Worm (Caenorhabditis elegans): ENCODE results near the gene W04H10.6.
A peak's percentile ranks its signal among the peaks of the same experiment; 100 is the strongest.

W04H10.6 gene

DNA sequence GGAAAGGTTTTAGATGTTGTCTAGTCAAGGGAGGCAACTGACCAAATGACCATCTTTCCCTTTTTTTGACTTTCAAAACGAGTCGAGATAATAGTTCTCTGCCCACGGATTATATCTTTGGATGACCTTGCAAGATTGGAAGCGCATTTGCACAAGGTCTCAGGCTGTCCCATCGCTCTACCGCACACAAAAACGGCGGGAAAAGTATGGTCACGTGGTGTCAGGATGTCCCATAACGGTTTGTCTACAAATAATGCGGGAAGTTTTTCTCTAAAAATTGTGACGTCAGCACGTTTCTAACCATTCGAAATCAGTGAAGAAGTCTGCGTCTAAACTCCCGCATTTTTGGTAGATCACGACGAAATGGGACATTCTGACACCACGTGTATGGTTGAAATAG, at the start of gene W04H10.6:
TSS of gene W04H10.6 (minus strand) at position 101 of the 400 bp plus-strand sequence.
- no peak for TF ChIP-seq madf-10 (tag; optimal IDR thresholded peaks at IDR 0.05)
- no peak for TF ChIP-seq F22D6.2 (tag; optimal IDR thresholded peaks at IDR 0.05)
- TF ChIP-seq ceh-27 (GFP tag; optimal IDR thresholded peaks at IDR 0.05), result no peak
- TF ChIP-seq hlh-26 (GFP tag; conservative IDR thresholded peaks at IDR 0.05), result no peak
- no peak for TF ChIP-seq nfyb-1 (GFP tag; IDR thresholded peaks at IDR 0.05)
- TF ChIP-seq mcd-1 (GFP tag; IDR thresholded peaks at IDR 0.05), result no peak
- TF ChIP-seq zfh-2 (GFP tag; conservative IDR thresholded peaks at IDR 0.05), result no peak
- TF ChIP-seq ztf-6 (GFP tag; IDR thresholded peaks at IDR 0.05), result no peak
- no peak for TF ChIP-seq F57A8.1 (GFP tag; optimal IDR thresholded peaks at IDR 0.05)
- TF ChIP-seq madf-3 (GFP tag; IDR thresholded peaks at IDR 0.05), result no peak
- TF ChIP-seq sea-2 (GFP tag; IDR thresholded peaks at IDR 0.05), result no peak
- TF ChIP-seq F10E7.11 (tag; optimal IDR thresholded peaks at IDR 0.05), result no peak
- no peak for TF ChIP-seq F55B11.4 (tag; optimal IDR thresholded peaks at IDR 0.05; ENCODE audit: borderline replicate concordance, insufficient read depth)
- TF ChIP-seq unc-130 (GFP tag; optimal IDR thresholded peaks at IDR 0.05), result no peak
- no peak for TF ChIP-seq lin-40 (tag; optimal IDR thresholded peaks at IDR 0.05)

DNA sequence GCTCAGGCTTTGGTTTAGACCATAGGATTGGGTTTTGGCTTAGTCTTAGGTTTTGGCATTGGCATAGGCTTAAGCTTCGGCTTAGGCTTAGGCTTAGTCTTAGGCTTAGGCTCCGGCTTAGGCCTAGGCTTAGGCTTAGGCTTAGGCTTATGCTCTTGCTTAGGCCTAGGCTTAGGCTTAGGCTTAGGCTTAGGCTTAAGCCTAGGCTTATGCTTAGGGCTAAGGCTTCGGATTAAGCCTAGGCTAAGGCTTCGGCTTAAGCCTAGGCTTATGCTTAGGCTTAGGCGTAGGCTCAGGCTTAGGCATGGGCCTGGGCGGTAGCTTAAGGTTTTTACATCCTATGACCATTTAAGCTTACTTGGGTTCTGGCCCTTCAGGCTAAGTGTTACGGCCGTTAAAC, 43.1 kb upstream of the W04H10.6 start:
- no peak for TF ChIP-seq snpc-1.3 (tag; optimal IDR thresholded peaks at IDR 0.05; ENCODE audit: insufficient read depth)

DNA sequence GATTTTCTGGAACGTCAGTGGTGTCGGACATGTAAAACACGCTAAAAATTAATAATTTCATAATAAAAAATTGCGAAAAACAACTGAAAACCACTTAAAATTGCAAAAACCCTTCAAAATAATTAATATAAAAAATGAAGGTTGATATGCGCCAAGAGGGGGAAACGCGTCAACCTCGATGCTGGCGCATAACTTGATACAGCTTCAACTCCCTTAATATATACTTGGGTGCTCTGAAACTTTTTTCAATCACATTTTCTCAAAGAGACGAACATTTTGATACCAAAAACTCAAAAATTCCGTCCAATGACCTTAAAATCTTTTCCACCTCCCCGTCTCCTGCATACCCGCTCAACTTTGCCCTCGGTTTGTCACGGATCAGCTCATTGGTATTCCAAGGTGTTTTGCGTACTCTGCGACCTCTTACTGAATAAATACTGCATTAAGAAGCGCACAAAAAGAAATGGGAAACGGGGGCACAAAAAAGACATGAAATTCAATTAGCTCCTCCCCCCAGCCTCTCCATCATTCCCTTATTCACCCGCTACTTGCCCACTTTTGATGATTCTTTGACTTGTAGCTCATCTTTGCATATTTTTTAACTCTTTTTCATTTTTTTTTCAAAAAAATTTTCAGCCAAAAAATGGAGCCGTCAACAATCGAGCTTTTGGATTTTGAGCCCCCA, 42.2 kb upstream of the W04H10.6 start, which contains the start of the genes K07E8.7 and frpr-14:
TSS of gene K07E8.7 (minus strand) at position 47 of the 685 bp plus-strand sequence.
TSS of gene frpr-14 (plus strand) at position 635 of the 685 bp plus-strand sequence.
- TF ChIP-seq repo-1 (tag; optimal IDR thresholded peaks at IDR 0.05), result no peak
- no peak for TF ChIP-seq hlh-26 (GFP tag; conservative IDR thresholded peaks at IDR 0.05)
- peak; percentile 92 for TF ChIP-seq ztf-18 (tag; optimal IDR thresholded peaks at IDR 0.05)
- peak; percentile 33 for TF ChIP-seq F23B12.7 (tag; optimal IDR thresholded peaks at IDR 0.05; ENCODE audit: insufficient read depth)
- no peak for TF ChIP-seq ztf-25 (GFP tag; IDR thresholded peaks at IDR 0.05)
- peak; percentile 54; the same call in 1 of the 2 replicates for TF ChIP-seq mcd-1 (GFP tag; IDR thresholded peaks at IDR 0.05)
- TF ChIP-seq die-1 (tag; optimal IDR thresholded peaks at IDR 0.05), result no peak
- peak; percentile 4 for TF ChIP-seq lsl-1 (GFP tag; optimal IDR thresholded peaks at IDR 0.05)
- 0 out of 2 replicates have a peak, but pooled peaks have one; percentile 18 for TF ChIP-seq hmg-1.2 (GFP tag; IDR thresholded peaks at IDR 0.05)
- no peak for TF ChIP-seq F39B2.1 (GFP tag; IDR thresholded peaks at IDR 0.05)
- TF ChIP-seq hsf-1 (GFP tag; IDR thresholded peaks at IDR 0.05), result no peak
- no peak for TF ChIP-seq let-526 (GFP tag; IDR thresholded peaks at IDR 0.05)
- TF ChIP-seq B0035.1 (tag; optimal IDR thresholded peaks at IDR 0.05), result no peak
- no peak for TF ChIP-seq ceh-91 (GFP tag; IDR thresholded peaks at IDR 0.05)
- no peak for TF ChIP-seq ets-4 (GFP tag; optimal IDR thresholded peaks at IDR 0.05)

DNA sequence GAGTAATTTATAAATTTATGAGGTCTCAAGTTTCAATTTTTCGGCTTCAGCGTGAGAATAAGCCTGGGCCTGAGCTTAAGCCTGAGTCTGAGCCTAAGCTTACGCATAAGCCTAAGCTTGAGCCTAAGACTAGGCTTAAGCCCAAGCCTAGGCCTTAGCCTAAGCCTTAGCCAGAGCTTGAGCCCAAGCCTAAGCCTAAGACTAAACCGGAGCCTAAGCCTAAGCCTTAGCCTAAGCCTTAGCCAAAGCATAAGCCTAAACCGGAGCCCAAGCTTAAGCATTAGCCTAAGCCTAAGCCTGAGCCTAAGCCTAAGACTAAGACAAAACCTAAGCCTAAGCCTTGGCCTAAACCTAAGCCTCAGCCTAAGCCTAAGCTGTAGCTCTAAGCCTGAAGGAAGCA, 35.5 kb upstream of the W04H10.6 start:
- TF ChIP-seq aptf-3 (GFP tag; IDR thresholded peaks at IDR 0.05) (no peak), unc-130 (GFP tag; optimal IDR thresholded peaks at IDR 0.05) (no peak), nhr-27 (tag; optimal IDR thresholded peaks at IDR 0.05) (no peak), cebp-1 (GFP tag; IDR thresholded peaks at IDR 0.05) (no peak), cebp-1 (tag; optimal IDR thresholded peaks at IDR 0.05) (no peak), hrde-1 (tag; optimal IDR thresholded peaks at IDR 0.05; ENCODE audit: borderline replicate concordance) (no peak), xnd-1 (tag; optimal IDR thresholded peaks at IDR 0.05) (no peak), sea-2 (GFP tag; IDR thresholded peaks at IDR 0.05) (no peak), nfya-2 (GFP tag; IDR thresholded peaks at IDR 0.05) (no peak), mel-28 (tag; optimal IDR thresholded peaks at IDR 0.05; ENCODE audit: borderline replicate concordance) (no peak), rec-8 (tag; optimal IDR thresholded peaks at IDR 0.05) (no peak)
